Worm (Caenorhabditis elegans): Measurements from ENCODE around the gene tra-4.

DNA sequence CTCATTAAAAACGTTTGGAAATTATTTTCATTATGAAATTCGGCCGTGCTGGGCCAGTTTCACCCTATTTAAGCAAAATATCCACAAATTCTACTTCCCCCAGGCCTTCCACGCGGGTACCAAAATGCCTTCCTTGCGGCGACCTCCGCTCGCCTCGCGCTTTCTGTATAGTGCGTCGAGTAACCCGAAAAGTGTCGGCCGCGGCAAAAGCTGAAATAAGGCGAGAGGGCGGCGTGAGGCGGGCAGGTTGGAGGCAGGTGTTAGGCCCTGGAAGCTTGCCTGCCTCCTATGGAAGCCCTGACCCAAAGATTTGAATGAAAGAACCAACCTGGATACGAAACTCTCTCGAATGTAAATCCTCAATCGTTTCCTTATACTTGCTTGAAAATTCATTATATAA lies 31.1 kb downstream of the tra-4 start:
- TF ChIP-seq dao-5 (tag; optimal IDR thresholded peaks at IDR 0.05) (no peak), W03F9.2 (tag; optimal IDR thresholded peaks at IDR 0.05) (no peak)
